Worm (Caenorhabditis elegans) whole organism, young adult: ENCODE data around the gene rsp-6.

Experiments used
- B0336.3 ChIP-seq: fragments of 200-800 bp; sonication (Bioruptor generic); IDR thresholded peaks from 2 replicates; pipeline ENCODE4 v1.3.6; 2022; ENCODE audit warnings: missing genetic modification characterization, missing compliant biosample characterization
- C17E4.6 ChIP-seq: fragments of 200-800 bp; sonication (Bioruptor generic); IDR thresholded peaks from 2 replicates; pipeline ENCODE4 v1.3.6; 2022; ENCODE audit warnings: missing genetic modification reagents, missing genetic modification characterization, missing compliant biosample characterization
- D2030.7 ChIP-seq: fragments of 200-800 bp; sonication (Bioruptor generic); IDR thresholded peaks from 2 replicates; pipeline ENCODE4 v1.3.6; 2022; ENCODE audit warnings: missing genetic modification reagents, missing genetic modification characterization, missing compliant biosample characterization
- K11D2.4 ChIP-seq: fragments of 200-800 bp; sonication (Bioruptor generic); IDR thresholded peaks from 2 replicates; pipeline ENCODE4 v1.3.6; 2022; ENCODE audit warnings: missing genetic modification reagents, missing genetic modification characterization, missing compliant biosample characterization
- T26A5.8 ChIP-seq: sonication (generic microtip); optimal IDR thresholded peaks from 2 replicates; lab custom pipeline; 2016; ENCODE audit warnings: missing genetic modification characterization, missing compliant biosample characterization
- Y53F4B.3 ChIP-seq: fragments of 200-800 bp; sonication (Bioruptor generic); IDR thresholded peaks from 2 replicates; pipeline ENCODE4 v1.3.6; 2022; ENCODE audit warnings: missing genetic modification reagents, missing genetic modification characterization, missing compliant biosample characterization
- Y53G8AR.9 ChIP-seq: fragments of 200-800 bp; sonication (Bioruptor generic); conservative IDR thresholded peaks from 2 replicates; pipeline ENCODE4 v1.3.6; 2022; ENCODE audit warnings: missing genetic modification reagents, missing genetic modification characterization, missing compliant biosample characterization
- ZK185.1 ChIP-seq: sonication (generic microtip); optimal IDR thresholded peaks from 2 replicates; lab custom pipeline; 2016; ENCODE audit warnings: mild to moderate bottlenecking, missing genetic modification characterization, missing compliant biosample characterization; ENCODE audit not compliant: poor library complexity, severe bottlenecking
- ama-1 ChIP-seq, 3 experiments: fragments of 150-350 bp in 1 of 3; sonication (generic microtip) in 2 of 3; optimal IDR thresholded peaks; 2 replicates each; lab custom pipeline; 2014 to 2018; ENCODE audit warnings: missing biosample characterization in 2 of 3, missing genetic modification characterization in 2 of 3, missing genetic modification reagents in 2 of 3
- atf-7 ChIP-seq: sonication (generic microtip); optimal IDR thresholded peaks from 2 replicates; lab custom pipeline; 2017; ENCODE audit warnings: mild to moderate bottlenecking, missing genetic modification characterization, missing compliant biosample characterization
- athp-1 ChIP-seq: sonication (generic microtip); optimal IDR thresholded peaks from 2 replicates; lab custom pipeline; 2017; ENCODE audit warnings: mild to moderate bottlenecking, missing genetic modification characterization, missing compliant biosample characterization
- attf-5 ChIP-seq: fragments of 200-800 bp; sonication (Bioruptor generic); optimal IDR thresholded peaks from 2 replicates; lab custom pipeline; 2018; ENCODE audit warnings: mild to moderate bottlenecking, missing genetic modification characterization, missing compliant biosample characterization
- cebp-1 ChIP-seq, 2 experiments: fragments of 200-800 bp in 1 of 2; sonication (Bioruptor generic) in 1 of 2; sonication (generic microtip) in 1 of 2; IDR thresholded peaks in 1 of 2; optimal IDR thresholded peaks in 1 of 2; 2 replicates each; pipeline versions ENCODE4 v1.3.6 to Lab custom; 2017 to 2022; ENCODE audit warnings: missing compliant biosample characterization in 2 of 2, missing genetic modification characterization in 2 of 2, mild to moderate bottlenecking in 1 of 2, missing genetic modification reagents in 1 of 2, moderate library complexity in 1 of 2
- ceh-40 ChIP-seq: fragments of 200-800 bp; sonication (Bioruptor generic); IDR thresholded peaks from 2 replicates; pipeline ENCODE4 v1.3.6; 2022; ENCODE audit warnings: missing genetic modification characterization, missing compliant biosample characterization
- ceh-79 ChIP-seq: sonication (generic microtip); optimal IDR thresholded peaks from 2 replicates; lab custom pipeline; 2017; ENCODE audit warnings: mild to moderate bottlenecking, missing genetic modification characterization, missing compliant biosample characterization
- dox-1 ChIP-seq: fragments of 200-800 bp; sonication (Bioruptor generic); IDR thresholded peaks from 2 replicates; pipeline ENCODE4 v1.3.6; 2022; ENCODE audit warnings: missing genetic modification reagents, missing genetic modification characterization, missing compliant biosample characterization
- fkh-3 ChIP-seq: sonication (generic microtip); optimal IDR thresholded peaks from 2 replicates; lab custom pipeline; 2016; ENCODE audit warnings: mild to moderate bottlenecking, missing genetic modification characterization, missing compliant biosample characterization
- him-1 ChIP-seq: sonication (generic microtip); optimal IDR thresholded peaks from 2 replicates; lab custom pipeline; 2016; ENCODE audit warnings: missing genotype, missing genetic modification reagents, missing genetic modification characterization, missing compliant biosample characterization
- hlh-26 ChIP-seq: fragments of 200-800 bp; sonication (Bioruptor generic); conservative IDR thresholded peaks from 2 replicates; pipeline ENCODE4 v1.3.6; 2022; ENCODE audit warnings: missing genetic modification reagents, missing genetic modification characterization, missing compliant biosample characterization
- hsf-1 ChIP-seq: fragments of 200-800 bp; sonication (Bioruptor generic); IDR thresholded peaks from 2 replicates; pipeline ENCODE4 v1.3.6; 2022; ENCODE audit warnings: missing genetic modification reagents, missing genetic modification characterization, missing compliant biosample characterization
- let-607 ChIP-seq, 2 experiments: fragments of 200-800 bp in 1 of 2; sonication (Bioruptor generic) in 1 of 2; sonication (generic microtip) in 1 of 2; optimal IDR thresholded peaks; 2 replicates each; lab custom pipeline; 2016 to 2018; ENCODE audit warnings: mild to moderate bottlenecking in 2 of 2, missing compliant biosample characterization in 2 of 2, missing genetic modification characterization in 2 of 2, moderate library complexity in 2 of 2, missing genotype in 1 of 2
- lir-1 ChIP-seq: fragments of 200-800 bp; sonication (Bioruptor generic); conservative IDR thresholded peaks from 2 replicates; pipeline ENCODE4 v1.3.6; 2022; ENCODE audit warnings: missing genetic modification reagents, missing genetic modification characterization, missing compliant biosample characterization
- nfyb-1 ChIP-seq: fragments of 200-800 bp; sonication (Bioruptor generic); IDR thresholded peaks from 2 replicates; pipeline ENCODE4 v1.3.6; 2022; ENCODE audit warnings: missing genetic modification reagents, missing genetic modification characterization, missing compliant biosample characterization
- nhr-120 ChIP-seq: fragments of 200-800 bp; sonication (Bioruptor generic); IDR thresholded peaks from 2 replicates; pipeline ENCODE4 v1.3.6; 2022; ENCODE audit warnings: missing genetic modification characterization, missing compliant biosample characterization
- nhr-27 ChIP-seq: fragments of 200-800 bp; sonication (Bioruptor generic); optimal IDR thresholded peaks from 2 replicates; lab custom pipeline; 2018; ENCODE audit warnings: mild to moderate bottlenecking, missing genetic modification characterization, moderate library complexity, missing compliant biosample characterization
- nhr-80 ChIP-seq: sonication (generic microtip); optimal IDR thresholded peaks from 2 replicates; lab custom pipeline; 2016; ENCODE audit warnings: missing genetic modification characterization, missing compliant biosample characterization
- pha-4 ChIP-seq: fragments of 150-350 bp; sonication (generic microtip); optimal IDR thresholded peaks from 2 replicates; lab custom pipeline; 2014; ENCODE audit warnings: missing biosample characterization, missing genetic modification reagents, missing genetic modification characterization
- sdz-38 ChIP-seq: sonication (generic microtip); optimal IDR thresholded peaks from 2 replicates; lab custom pipeline; 2016; ENCODE audit warnings: missing genotype, missing genetic modification characterization, missing compliant biosample characterization
- snpc-1.1 ChIP-seq: sonication (generic microtip); optimal IDR thresholded peaks from 2 replicates; lab custom pipeline; 2017; ENCODE audit warnings: missing genetic modification characterization, mild to moderate bottlenecking, missing compliant biosample characterization, antibody characterized with exemption, moderate library complexity, missing genotype, missing genetic modification reagents; ENCODE audit not compliant: insufficient read depth
- snpc-4 ChIP-seq, 5 experiments: fragments of 150-350 bp in 1 of 5; sonication (generic microtip) in 4 of 5; optimal IDR thresholded peaks; 2 replicates each; lab custom pipeline; 2014 to 2018; ENCODE audit warnings: missing genetic modification characterization in 5 of 5, missing biosample characterization in 3 of 5, antibody characterized with exemption in 2 of 5, mild to moderate bottlenecking in 2 of 5, missing compliant biosample characterization in 2 of 5, missing genotype in 2 of 5, moderate library complexity in 2 of 5, missing genetic modification reagents in 1 of 5
- tlf-1 ChIP-seq: fragments of 200-800 bp; sonication (Bioruptor generic); optimal IDR thresholded peaks from 2 replicates; lab custom pipeline; 2018; ENCODE audit warnings: mild to moderate bottlenecking, missing genetic modification characterization, missing compliant biosample characterization
- unc-62 ChIP-seq: fragments of 150-350 bp; optimal IDR thresholded peaks from 2 replicates; lab custom pipeline; 2014; ENCODE audit warnings: missing biosample characterization, missing genetic modification reagents, missing genetic modification characterization
- xnd-1 ChIP-seq: sonication (generic microtip); optimal IDR thresholded peaks from 2 replicates; lab custom pipeline; 2016; ENCODE audit warnings: missing genotype, missing genetic modification reagents, missing genetic modification characterization, missing compliant biosample characterization
- ztf-22 ChIP-seq: fragments of 200-800 bp; sonication (Bioruptor generic); optimal IDR thresholded peaks from 2 replicates; lab custom pipeline; 2018; ENCODE audit warnings: mild to moderate bottlenecking, missing genetic modification characterization, moderate library complexity, missing compliant biosample characterization
- ztf-6 ChIP-seq: fragments of 200-800 bp; sonication (Bioruptor generic); IDR thresholded peaks from 2 replicates; pipeline ENCODE4 v1.3.6; 2022; ENCODE audit warnings: missing genetic modification reagents, missing genetic modification characterization, missing compliant biosample characterization

Gene rsp-6

ce11 chrIV:7796432-7797113 lies 5.5 kb upstream of the rsp-6 start, which contains the start of gene sgo-1 (continued):
- TF ChIP-seq ceh-79 (tag; lab: Kevin White, UChicago) = no peak
- peak; percentile 99 for TF ChIP-seq D2030.7 (GFP tag; lab: Robert Waterston, UW)
- TF ChIP-seq T26A5.8 = no peak
- peak; percentile 24 for TF ChIP-seq him-1 (tag; lab: Kevin White, UChicago)
- peak; percentile 92 for TF ChIP-seq hsf-1
- TF ChIP-seq pha-4 (tag; lab: Kevin White, UChicago) = no peak
- TF ChIP-seq attf-5 (GFP tag; lab: Kevin White, UChicago) = no peak
- TF ChIP-seq B0336.3 (GFP tag; lab: Robert Waterston, UW) = peak; percentile 87
- no peak for TF ChIP-seq ztf-6 (GFP tag; lab: Robert Waterston, UW)
- TF ChIP-seq tlf-1 (GFP tag; lab: Kevin White, UChicago) = peak; percentile 93
- peak; percentile 49; the same call in 1 of the 2 replicates for TF ChIP-seq Y53F4B.3 (GFP tag; lab: Robert Waterston, UW)
- TF ChIP-seq hlh-26 = no peak
- TF ChIP-seq athp-1 (tag; lab: Kevin White, UChicago) = peak; percentile 70
- peak; percentile 69; the same call in 1 of the 2 replicates for TF ChIP-seq lir-1 (GFP tag; lab: Robert Waterston, UW)
- peak; percentile 88 for TF ChIP-seq C17E4.6 (GFP tag; lab: Robert Waterston, UW)
- no peak for TF ChIP-seq nhr-27 (tag; lab: Kevin White, UChicago)
- TF ChIP-seq Y53G8AR.9 (GFP tag; lab: Robert Waterston, UW) = peak; percentile 90
- TF ChIP-seq cebp-1 (GFP tag; IDR thresholded peaks at IDR 0.05; lab: Robert Waterston, UW) = peak; percentile 35; the same call in 1 of the 2 replicates
- no peak for TF ChIP-seq cebp-1 (tag; optimal IDR thresholded peaks at IDR 0.05; lab: Kevin White, UChicago)
- TF ChIP-seq unc-62 (GFP tag; lab: Kevin White, UChicago) = no peak
- TF ChIP-seq ztf-22 (GFP tag; lab: Kevin White, UChicago) = no peak
- no peak for TF ChIP-seq ceh-40
- no peak for TF ChIP-seq let-607 (tag; optimal IDR thresholded peaks at IDR 0.05; lab: Kevin White, UChicago)
- no peak for TF ChIP-seq atf-7
- TF ChIP-seq sdz-38 (tag; lab: Kevin White, UChicago) = no peak
- TF ChIP-seq snpc-1.1 = peak; percentile 53
- peak; percentile 62; the same call in 1 of the 2 replicates for TF ChIP-seq nfyb-1
- peak; percentile 70 for TF ChIP-seq snpc-4 (GFP tag; optimal IDR thresholded peaks at IDR 0.05; lab: Kevin White, UChicago)
- TF ChIP-seq snpc-4 (tag; optimal IDR thresholded peaks at IDR 0.05; lab: Kevin White, UChicago) = peak in 3 of 4 experiments; percentile 41 to 70 (median 60)
- TF ChIP-seq fkh-3 (tag; lab: Kevin White, UChicago) = no peak
- peak; percentile 99 for TF ChIP-seq xnd-1 (tag; lab: Kevin White, UChicago)

ce11 chrIV:7794709-7795108 lies 3.7 kb upstream of the rsp-6 start, which contains the start of gene ntp-1:
ntp-1 (minus strand) TSS chrIV:7794809.
- TF ChIP-seq B0336.3 (GFP tag; lab: Robert Waterston, UW) (no peak), K11D2.4 (GFP tag; lab: Robert Waterston, UW) (no peak), dox-1 (GFP tag; lab: Robert Waterston, UW) (no peak), ceh-40 (no peak), nhr-120 (GFP tag; lab: Robert Waterston, UW) (no peak)

- 0 out of 2 replicates have a peak, but pooled peaks have one; percentile 60 for TF ChIP-seq Y53G8AR.9 (GFP tag; lab: Robert Waterston, UW)
- peak; percentile 12 for TF ChIP-seq ZK185.1 (tag; lab: Kevin White, UChicago)
- no peak for TF ChIP-seq cebp-1 (GFP tag; IDR thresholded peaks at IDR 0.05; lab: Robert Waterston, UW)
- peak; percentile 28 for TF ChIP-seq cebp-1 (tag; optimal IDR thresholded peaks at IDR 0.05; lab: Kevin White, UChicago)
- no peak for TF ChIP-seq ama-1 (optimal IDR thresholded peaks at IDR 0.05; lab: Kevin White, UChicago)
- no peak for TF ChIP-seq ama-1 (GFP tag; optimal IDR thresholded peaks at IDR 0.05; lab: Kevin White, UChicago)
- peak; percentile 66 for TF ChIP-seq nhr-80 (tag; lab: Kevin White, UChicago)
- TF ChIP-seq sdz-38 (tag; lab: Kevin White, UChicago) = no peak
- TF ChIP-seq, all 124 proteins: peak for 4
These were observed 905 bp upstream of the rsp-6 start, which contains the start of gene C33H5.13 for ce11 chrIV:7791821-7792446. C33H5.13 (minus strand) TSS chrIV:7792263.
